Worm (Caenorhabditis elegans): ENCODE measurements around the gene F32D8.2.

- TF ChIP-seq him-1 (tag; optimal IDR thresholded peaks at IDR 0.05) (no peak), dao-5 (tag; optimal IDR thresholded peaks at IDR 0.05) (no peak)
Measured at ce11 chrV:10929511-10929910, 45.9 kb downstream of the F32D8.2 start, which contains the start of gene F58B4.3.

Data from whole organism, L4/young adult.